Worm (Caenorhabditis elegans) whole organism, L2 larva: ENCODE measurements around the gene C24D10.2.
A peak's percentile ranks its signal among the peaks of the same experiment; 100 is the strongest.

Experiments
- C34F6.9 ChIP-seq: fragments of 150-350 bp; optimal IDR thresholded peaks from 2 replicates; lab custom pipeline; 2014; ENCODE audit warnings: missing biosample characterization, missing genetic modification characterization
- F13H6.1 ChIP-seq: sonication (generic microtip); optimal IDR thresholded peaks from 2 replicates; lab custom pipeline; 2016; ENCODE audit warnings: missing genetic modification characterization, missing compliant biosample characterization
- R02D3.7 ChIP-seq: fragments of 150-350 bp; optimal IDR thresholded peaks from 2 replicates; lab custom pipeline; 2014; ENCODE audit warnings: missing biosample characterization, missing genetic modification characterization
- Y55F3AM.14 ChIP-seq: fragments of 200-800 bp; sonication (Bioruptor generic); optimal IDR thresholded peaks from 2 replicates; lab custom pipeline; 2018; ENCODE audit warnings: mild to moderate bottlenecking, missing genetic modification characterization, missing compliant biosample characterization
- ZK546.5 ChIP-seq: sonication (generic microtip); optimal IDR thresholded peaks from 2 replicates; lab custom pipeline; 2017; ENCODE audit warnings: missing biosample characterization, missing genetic modification characterization
- alr-1 ChIP-seq: fragments of 150-350 bp; optimal IDR thresholded peaks from 2 replicates; lab custom pipeline; 2014; ENCODE audit warnings: missing biosample characterization, missing genetic modification characterization
- aly-2 ChIP-seq: fragments of 150-350 bp; optimal IDR thresholded peaks from 2 replicates; lab custom pipeline; 2014; ENCODE audit warnings: missing biosample characterization, missing genetic modification characterization
- ama-1 ChIP-seq: fragments of 150-350 bp; optimal IDR thresholded peaks from 2 replicates; lab custom pipeline; 2018; ENCODE audit warnings: inconsistent platforms
- blmp-1 ChIP-seq: sonication (generic microtip); optimal IDR thresholded peaks from 2 replicates; lab custom pipeline; 2017; ENCODE audit warnings: missing genetic modification characterization, mild to moderate bottlenecking, missing compliant biosample characterization, antibody characterized with exemption, moderate library complexity; ENCODE audit not compliant: insufficient read depth
- ceh-16 ChIP-seq: fragments of 150-350 bp; optimal IDR thresholded peaks from 2 replicates; lab custom pipeline; 2014; ENCODE audit warnings: missing biosample characterization, missing genetic modification characterization
- ceh-82 ChIP-seq: fragments of 150-350 bp; optimal IDR thresholded peaks from 2 replicates; lab custom pipeline; 2014; ENCODE audit warnings: missing biosample characterization, missing genetic modification characterization
- crh-2 ChIP-seq: sonication (generic microtip); optimal IDR thresholded peaks from 2 replicates; lab custom pipeline; 2017; ENCODE audit warnings: missing biosample characterization, missing genetic modification characterization
- dmd-4 ChIP-seq: sonication (generic microtip); optimal IDR thresholded peaks from 2 replicates; lab custom pipeline; 2017; ENCODE audit warnings: missing biosample characterization, missing genetic modification characterization
- egl-27 ChIP-seq: sonication (generic microtip); optimal IDR thresholded peaks from 3 replicates; lab custom pipeline; 2017; ENCODE audit warnings: missing biosample characterization, missing genetic modification reagents, missing genetic modification characterization
- elt-1 ChIP-seq: fragments of 150-350 bp; optimal IDR thresholded peaks from 2 replicates; lab custom pipeline; 2014; ENCODE audit warnings: missing biosample characterization, missing genetic modification characterization
- elt-3 ChIP-seq: sonication (generic microtip); optimal IDR thresholded peaks from 2 replicates; lab custom pipeline; 2017; ENCODE audit warnings: missing biosample characterization, missing genetic modification characterization
- fos-1 ChIP-seq: fragments of 150-350 bp; optimal IDR thresholded peaks from 2 replicates; lab custom pipeline; 2014; ENCODE audit warnings: missing biosample characterization, missing genetic modification characterization
- gmeb-1 ChIP-seq: fragments of 150-350 bp; optimal IDR thresholded peaks from 2 replicates; lab custom pipeline; 2014; ENCODE audit warnings: missing biosample characterization, missing genetic modification characterization
- lin-11 ChIP-seq: fragments of 150-350 bp; sonication (generic microtip); optimal IDR thresholded peaks from 2 replicates; lab custom pipeline; 2014; ENCODE audit warnings: missing biosample characterization, missing genetic modification characterization, inconsistent platforms, mixed read lengths
- lin-13 ChIP-seq: fragments of 150-350 bp; optimal IDR thresholded peaks from 2 replicates; lab custom pipeline; 2014; ENCODE audit warnings: missing biosample characterization, missing genetic modification reagents, missing genetic modification characterization
- lin-39 ChIP-seq: fragments of 150-350 bp; optimal IDR thresholded peaks from 2 replicates; lab custom pipeline; 2014; ENCODE audit warnings: missing biosample characterization, missing genetic modification reagents, missing genetic modification characterization
- lsy-2 ChIP-seq, 2 experiments: fragments of 150-350 bp in 1 of 2; sonication (generic microtip) in 1 of 2; optimal IDR thresholded peaks; 2 replicates each; lab custom pipeline; 2014 to 2017; ENCODE audit warnings: missing biosample characterization in 2 of 2, missing genetic modification characterization in 2 of 2
- mab-5 ChIP-seq: fragments of 150-350 bp; optimal IDR thresholded peaks from 2 replicates; lab custom pipeline; 2014; ENCODE audit warnings: missing biosample characterization, missing genetic modification characterization
- mbf-1 ChIP-seq: sonication (generic microtip); optimal IDR thresholded peaks from 2 replicates; lab custom pipeline; 2017; ENCODE audit warnings: missing biosample characterization, missing genetic modification characterization
- nhr-10 ChIP-seq: sonication (generic microtip); optimal IDR thresholded peaks from 2 replicates; lab custom pipeline; 2017; ENCODE audit warnings: missing biosample characterization, missing genetic modification characterization
- nhr-11 ChIP-seq: fragments of 150-350 bp; optimal IDR thresholded peaks from 2 replicates; lab custom pipeline; 2014; ENCODE audit warnings: missing biosample characterization, missing genetic modification characterization
- nhr-12 ChIP-seq: fragments of 150-350 bp; optimal IDR thresholded peaks from 2 replicates; lab custom pipeline; 2014; ENCODE audit warnings: missing biosample characterization, missing genetic modification characterization
- nhr-129 ChIP-seq: fragments of 150-350 bp; optimal IDR thresholded peaks from 2 replicates; lab custom pipeline; 2014; ENCODE audit warnings: missing biosample characterization, missing genetic modification characterization
- nhr-21 ChIP-seq: fragments of 150-350 bp; optimal IDR thresholded peaks from 2 replicates; lab custom pipeline; 2014; ENCODE audit warnings: missing biosample characterization, missing genetic modification characterization
- nhr-23 ChIP-seq: fragments of 150-350 bp; optimal IDR thresholded peaks from 2 replicates; lab custom pipeline; 2014; ENCODE audit warnings: missing biosample characterization, missing genetic modification reagents, missing genetic modification characterization
- nhr-237 ChIP-seq: fragments of 150-350 bp; optimal IDR thresholded peaks from 2 replicates; lab custom pipeline; 2014; ENCODE audit warnings: missing biosample characterization, missing genetic modification characterization
- nhr-25 ChIP-seq: fragments of 150-350 bp; sonication (generic microtip); optimal IDR thresholded peaks from 3 replicates; lab custom pipeline; 2014; ENCODE audit warnings: missing biosample characterization, missing genetic modification characterization
- nhr-6 ChIP-seq: fragments of 150-350 bp; optimal IDR thresholded peaks from 2 replicates; lab custom pipeline; 2014; ENCODE audit warnings: missing biosample characterization, missing genetic modification characterization
- nhr-77 ChIP-seq: fragments of 150-350 bp; optimal IDR thresholded peaks from 2 replicates; lab custom pipeline; 2014; ENCODE audit warnings: missing biosample characterization, missing genetic modification characterization
- peb-1 ChIP-seq: fragments of 150-350 bp; optimal IDR thresholded peaks from 2 replicates; lab custom pipeline; 2014; ENCODE audit warnings: missing biosample characterization, missing genetic modification characterization
- sem-4 ChIP-seq: fragments of 150-350 bp; optimal IDR thresholded peaks from 2 replicates; lab custom pipeline; 2014; ENCODE audit warnings: missing biosample characterization, missing genetic modification reagents, missing genetic modification characterization
- skn-1 ChIP-seq: sonication (generic microtip); optimal IDR thresholded peaks from 2 replicates; lab custom pipeline; 2017; ENCODE audit warnings: missing biosample characterization, missing genetic modification characterization
- sma-3 ChIP-seq: sonication (generic microtip); optimal IDR thresholded peaks from 2 replicates; lab custom pipeline; 2016; ENCODE audit warnings: missing genetic modification reagents, missing genetic modification characterization, missing compliant biosample characterization
- sma-9 ChIP-seq, 2 experiments: fragments of 150-350 bp in 1 of 2; sonication (generic microtip) in 1 of 2; optimal IDR thresholded peaks; 2 replicates each; lab custom pipeline; 2014 to 2016; ENCODE audit warnings: missing genetic modification characterization in 2 of 2, mild to moderate bottlenecking in 1 of 2, missing biosample characterization in 1 of 2, missing compliant biosample characterization in 1 of 2, missing genetic modification reagents in 1 of 2, moderate library complexity in 1 of 2
- snpc-4 ChIP-seq: fragments of 150-350 bp; optimal IDR thresholded peaks from 2 replicates; lab custom pipeline; 2014; ENCODE audit warnings: missing biosample characterization, missing genetic modification characterization
- unc-39 ChIP-seq: fragments of 150-350 bp; optimal IDR thresholded peaks from 2 replicates; lab custom pipeline; 2014; ENCODE audit warnings: missing biosample characterization, missing genetic modification characterization
- unc-55 ChIP-seq: fragments of 150-350 bp; sonication (generic microtip); optimal IDR thresholded peaks from 3 replicates; lab custom pipeline; 2014; ENCODE audit warnings: missing biosample characterization, missing genetic modification reagents, missing genetic modification characterization
- unc-62 ChIP-seq: fragments of 150-350 bp; optimal IDR thresholded peaks from 2 replicates; lab custom pipeline; 2014; ENCODE audit warnings: missing biosample characterization, missing genetic modification reagents, missing genetic modification characterization
- ztf-1 ChIP-seq: fragments of 200-800 bp; sonication (Bioruptor generic); conservative IDR thresholded peaks from 2 replicates; pipeline ENCODE4 v1.3.6; 2022; ENCODE audit warnings: missing genetic modification characterization, missing compliant biosample characterization
- ztf-11 ChIP-seq: sonication (generic microtip); optimal IDR thresholded peaks from 2 replicates; lab custom pipeline; 2017; ENCODE audit warnings: missing biosample characterization, missing genetic modification characterization
- ztf-4 ChIP-seq: fragments of 150-350 bp; optimal IDR thresholded peaks from 2 replicates; lab custom pipeline; 2014; ENCODE audit warnings: missing biosample characterization, missing genetic modification characterization

C24D10.2 gene

ce11 chrIV:5204573-5204972 is 41.4 kb downstream of the C24D10.2 start, which contains the start of gene tni-4:
Gene tni-4, plus strand, starts transcription at chrIV:5204591.
- TF ChIP-seq unc-55 (GFP tag; lab: Kevin White, UChicago) (no peak), unc-39 (tag; lab: Kevin White, UChicago) (no peak), nhr-77 (no peak), C34F6.9 (no peak), F13H6.1 (tag; lab: Kevin White, UChicago) (no peak), skn-1 (tag; lab: Kevin White, UChicago) (no peak), nhr-11 (no peak), unc-62 (GFP tag; lab: Kevin White, UChicago) (no peak), ztf-1 (GFP tag; lab: Robert Waterston, UW) (no peak), nhr-12 (tag; lab: Kevin White, UChicago) (no peak), aly-2 (tag; lab: Kevin White, UChicago) (no peak), nhr-23 (tag; lab: Kevin White, UChicago) (no peak), mab-5 (tag; lab: Kevin White, UChicago) (no peak), snpc-4 (tag; lab: Kevin White, UChicago) (no peak), ceh-16 (tag; lab: Kevin White, UChicago) (no peak), nhr-6 (tag; lab: Kevin White, UChicago) (no peak)

DNA sequence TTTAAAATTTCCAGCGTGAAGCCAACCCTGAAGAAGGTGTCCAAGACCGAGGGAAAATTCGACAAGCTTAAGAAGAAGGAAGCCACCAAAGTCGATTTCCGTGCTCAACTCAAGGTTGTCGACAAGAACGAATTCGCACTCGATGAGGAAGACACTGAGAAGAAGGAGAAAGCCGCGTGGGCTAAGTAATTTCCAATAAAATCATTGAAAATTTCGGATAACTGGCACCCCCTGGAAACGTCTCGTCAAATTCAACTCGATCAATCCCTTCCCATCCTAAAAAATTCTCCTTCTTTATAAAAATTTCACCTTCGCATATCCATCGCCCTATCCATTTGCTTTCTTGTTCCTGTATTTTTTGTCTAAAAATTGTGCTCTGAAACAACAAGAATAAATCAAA is 43.6 kb downstream of the C24D10.2 start:
- TF ChIP-seq elt-3 (tag; lab: Kevin White, UChicago) (no peak), unc-39 (tag; lab: Kevin White, UChicago) (no peak), nhr-237 (tag; lab: Kevin White, UChicago) (no peak), blmp-1 (tag; lab: Kevin White, UChicago) (no peak), nhr-25 (tag; lab: Kevin White, UChicago) (no peak), nhr-77 (no peak), skn-1 (tag; lab: Kevin White, UChicago) (no peak), dmd-4 (no peak), alr-1 (tag; lab: Kevin White, UChicago) (no peak)

DNA sequence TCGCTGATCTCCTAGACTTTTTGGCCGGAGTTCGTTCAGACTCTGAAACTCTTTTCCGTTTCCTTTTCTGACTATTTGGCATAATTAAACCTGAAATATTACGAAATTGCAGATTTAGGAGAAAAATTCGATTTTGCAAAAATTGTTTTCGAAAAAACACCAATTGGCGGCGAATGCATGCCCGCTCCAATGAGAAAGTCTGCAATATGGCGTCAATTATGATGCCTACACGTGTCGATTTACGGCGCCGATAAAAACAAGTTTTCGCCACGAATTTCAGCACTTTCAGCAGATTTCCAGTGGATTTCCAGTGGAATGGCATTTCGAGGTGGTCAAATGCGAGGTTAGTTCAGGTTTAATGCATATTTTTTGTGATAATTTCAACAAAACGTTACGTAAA is 46.3 kb downstream of the C24D10.2 start, which contains the start of the genes Y59E9AL.36 and nbet-1:
Gene Y59E9AL.36, minus strand, starts transcription at position 92 of the 400 bp plus-strand sequence.
Gene nbet-1, plus strand, starts transcription at position 112 of the 400 bp plus-strand sequence.
- TF ChIP-seq ceh-82 (tag; lab: Kevin White, UChicago) (no peak), blmp-1 (tag; lab: Kevin White, UChicago) (no peak), mab-5 (tag; lab: Kevin White, UChicago) (peak; percentile 72), lsy-2 (tag; optimal IDR thresholded peaks at IDR 0.05; lab: Kevin White, UChicago) (peak; percentile 73 to 82), skn-1 (tag; lab: Kevin White, UChicago) (no peak), ZK546.5 (tag; lab: Kevin White, UChicago) (no peak), R02D3.7 (peak; percentile 82), ztf-1 (GFP tag; lab: Robert Waterston, UW) (no peak), Y55F3AM.14 (GFP tag; lab: Kevin White, UChicago) (no peak), lin-11 (tag; lab: Kevin White, UChicago) (peak; percentile 75), unc-62 (GFP tag; lab: Kevin White, UChicago) (no peak), alr-1 (tag; lab: Kevin White, UChicago) (no peak), nhr-21 (tag; lab: Kevin White, UChicago) (peak; percentile 42), lin-13 (GFP tag; lab: Kevin White, UChicago) (peak; percentile 54), sma-9 (GFP tag; optimal IDR thresholded peaks at IDR 0.05; lab: Kevin White, UChicago) (peak; percentile 52), sma-9 (tag; optimal IDR thresholded peaks at IDR 0.05; lab: Kevin White, UChicago) (no peak), lin-39 (tag; lab: Kevin White, UChicago) (no peak), gmeb-1 (tag; lab: Kevin White, UChicago) (peak; percentile 88), sma-3 (GFP tag; lab: Kevin White, UChicago) (peak; percentile 73), peb-1 (tag; lab: Kevin White, UChicago) (no peak), unc-55 (GFP tag; lab: Kevin White, UChicago) (peak; percentile 93), ama-1 (lab: Kevin White, UChicago) (no peak), dmd-4 (no peak), snpc-4 (tag; lab: Kevin White, UChicago) (peak; percentile 40), fos-1 (tag; lab: Kevin White, UChicago) (peak; percentile 36), nhr-77 (no peak), nhr-12 (tag; lab: Kevin White, UChicago) (no peak), nhr-23 (tag; lab: Kevin White, UChicago) (no peak), nhr-11 (peak; percentile 69), nhr-237 (tag; lab: Kevin White, UChicago) (no peak), ceh-16 (tag; lab: Kevin White, UChicago) (no peak), F13H6.1 (tag; lab: Kevin White, UChicago) (peak; percentile 14), aly-2 (tag; lab: Kevin White, UChicago) (no peak), C34F6.9 (peak; percentile 82), nhr-10 (tag; lab: Kevin White, UChicago) (no peak), unc-39 (tag; lab: Kevin White, UChicago) (no peak), elt-1 (no peak), ztf-4 (no peak), mbf-1 (tag; lab: Kevin White, UChicago) (no peak), nhr-25 (tag; lab: Kevin White, UChicago) (peak; percentile 66), nhr-6 (tag; lab: Kevin White, UChicago) (no peak), ztf-11 (tag; lab: Kevin White, UChicago) (no peak), nhr-129 (tag; lab: Kevin White, UChicago) (peak; percentile 83), sem-4 (tag; lab: Kevin White, UChicago) (no peak), crh-2 (tag; lab: Kevin White, UChicago) (peak; percentile 96), egl-27 (peak; percentile 54), elt-3 (tag; lab: Kevin White, UChicago) (no peak)
